Fruit fly (Drosophila melanogaster): ENCODE results near the gene Coq3.

Coq3 gene

dm6 chr2L:21141714-21142500 lies 16.5 kb downstream of the Coq3 start, which contains the start of gene Dap160 (continued):
- TF ChIP-seq Dp (GFP tag; optimal IDR thresholded peaks at IDR 0.05) (peak; percentile 54), CG2199 (GFP tag; IDR thresholded peaks at IDR 0.05) (no peak), Pdp1 (GFP tag; optimal IDR thresholded peaks at IDR 0.05) (peak in 1 of 2 experiments; percentile 27), Spps (tag; optimal IDR thresholded peaks at IDR 0.05) (no peak), nom (GFP tag; optimal IDR thresholded peaks at IDR 0.05) (no peak), peb (GFP tag; IDR thresholded peaks at IDR 0.05) (no peak), Side (GFP tag; optimal IDR thresholded peaks at IDR 0.05) (no peak), CG15479 (GFP tag; optimal IDR thresholded peaks at IDR 0.05) (no peak), tap (tag; optimal IDR thresholded peaks at IDR 0.05) (no peak), CG12071 (GFP tag; optimal IDR thresholded peaks at IDR 0.05) (no peak), lilli (GFP tag; optimal IDR thresholded peaks at IDR 0.05) (no peak), CG1233 (GFP tag; optimal IDR thresholded peaks at IDR 0.05) (no peak), Mes4 (GFP tag; optimal IDR thresholded peaks at IDR 0.05) (no peak), CrebB (tag; optimal IDR thresholded peaks at IDR 0.05) (no peak), dmrt99B (tag; optimal IDR thresholded peaks at IDR 0.05) (no peak), chn (GFP tag; optimal IDR thresholded peaks at IDR 0.05) (no peak), gsb (GFP tag; IDR thresholded peaks at IDR 0.05) (no peak), CG12236 (GFP tag; optimal IDR thresholded peaks at IDR 0.05) (no peak), jumu (GFP tag; optimal IDR thresholded peaks at IDR 0.05) (no peak), crp (GFP tag; optimal IDR thresholded peaks at IDR 0.05) (no peak), abd-A (tag; optimal IDR thresholded peaks at IDR 0.05) (no peak), CG31441 (GFP tag; IDR thresholded peaks at IDR 0.05) (no peak), CG3281 (GFP tag; optimal IDR thresholded peaks at IDR 0.05) (peak; percentile 21), dati (GFP tag; IDR thresholded peaks at IDR 0.05) (no peak), Dbx (GFP tag; IDR thresholded peaks at IDR 0.05) (peak; percentile 39; the same call in 1 of the 3 replicates), sd (tag; optimal IDR thresholded peaks at IDR 0.05) (no peak), Asciz (GFP tag; optimal IDR thresholded peaks at IDR 0.05) (no peak), ase (GFP tag; IDR thresholded peaks at IDR 0.05) (no peak; the same call in 2 of the 3 replicates), CG8765 (GFP tag; IDR thresholded peaks at IDR 0.05) (no peak), CG7839 (tag; optimal IDR thresholded peaks at IDR 0.05) (no peak), slbo (GFP tag; IDR thresholded peaks at IDR 0.05) (no peak; the same call in 1 of the 2 replicates), eyg (GFP tag; optimal IDR thresholded peaks at IDR 0.05) (no peak), nmo (GFP tag; optimal IDR thresholded peaks at IDR 0.05) (no peak), CG4360 (GFP tag; IDR thresholded peaks at IDR 0.05) (no peak), crol (GFP tag; IDR thresholded peaks at IDR 0.05) (no peak), pfk (GFP tag; optimal IDR thresholded peaks at IDR 0.05) (no peak), CG4424 (GFP tag; optimal IDR thresholded peaks at IDR 0.05) (no peak), Rfx (GFP tag; IDR thresholded peaks at IDR 0.05) (peak; percentile 52; the same call in 1 of the 2 replicates), Fer3 (tag; optimal IDR thresholded peaks at IDR 0.05) (no peak), CG6254 (GFP tag; optimal IDR thresholded peaks at IDR 0.05) (no peak), Doc3 (GFP tag; IDR thresholded peaks at IDR 0.05; ENCODE audit: partially characterized antibody) (peak; percentile 47; the same call in 1 of the 3 replicates), Nf-YC (tag; optimal IDR thresholded peaks at IDR 0.05) (no peak), CG15514 (GFP tag; optimal IDR thresholded peaks at IDR 0.05) (peak; percentile 82), Poxn (GFP tag; IDR thresholded peaks at IDR 0.05) (no peak), wor (GFP tag; IDR thresholded peaks at IDR 0.05) (no peak), sna (GFP tag; IDR thresholded peaks at IDR 0.05; ENCODE audit: partially characterized antibody) (peak; percentile 33; the same call in 1 of the 2 replicates), CG7745 (tag; optimal IDR thresholded peaks at IDR 0.05) (no peak), CG11456 (GFP tag; IDR thresholded peaks at IDR 0.05) (no peak; the same call in 2 of the 3 replicates), CG9876 (GFP tag; optimal IDR thresholded peaks at IDR 0.05) (no peak)

All from whole organism, embryonic.